Worm (Caenorhabditis elegans) whole organism, late embryonic: ENCODE measurements around the gene Y39A1A.20.
A peak's percentile ranks its signal among the peaks of the same experiment; 100 is the strongest.

ENCODE experiments used
- F13H6.1 ChIP-seq: sonication (generic microtip); optimal IDR thresholded peaks from 2 replicates; lab custom pipeline; 2016; ENCODE audit warnings: missing genetic modification characterization, missing compliant biosample characterization
- T23F11.4 ChIP-seq: fragments of 200-800 bp; sonication (Bioruptor generic); optimal IDR thresholded peaks from 2 replicates; lab custom pipeline; 2018; ENCODE audit warnings: mild to moderate bottlenecking, missing genetic modification characterization, missing compliant biosample characterization
- Y22D7AL.16 ChIP-seq: sonication (generic microtip); optimal IDR thresholded peaks from 2 replicates; lab custom pipeline; 2016; ENCODE audit warnings: missing genetic modification characterization, missing compliant biosample characterization
- ceh-14 ChIP-seq: sonication (generic microtip); optimal IDR thresholded peaks from 2 replicates; lab custom pipeline; 2016; ENCODE audit warnings: missing genotype, missing genetic modification characterization, missing compliant biosample characterization
- ceh-19 ChIP-seq: fragments of 200-800 bp; sonication (Bioruptor generic); optimal IDR thresholded peaks from 2 replicates; lab custom pipeline; 2018; ENCODE audit warnings: mild to moderate bottlenecking, missing genetic modification characterization, missing compliant biosample characterization
- ceh-30 ChIP-seq: fragments of 150-350 bp; optimal IDR thresholded peaks from 2 replicates; lab custom pipeline; 2014; ENCODE audit warnings: missing biosample characterization, missing genetic modification characterization
- ceh-31 ChIP-seq: sonication (generic microtip); optimal IDR thresholded peaks from 2 replicates; lab custom pipeline; 2016; ENCODE audit warnings: missing genetic modification characterization, missing compliant biosample characterization
- ceh-34 ChIP-seq: sonication (generic microtip); optimal IDR thresholded peaks from 2 replicates; lab custom pipeline; 2016; ENCODE audit warnings: mild to moderate bottlenecking, missing genetic modification characterization, missing compliant biosample characterization
- ceh-48 ChIP-seq: sonication (generic microtip); optimal IDR thresholded peaks from 2 replicates; lab custom pipeline; 2016; ENCODE audit warnings: missing genetic modification characterization, inconsistent platforms, missing compliant biosample characterization
- che-1 ChIP-seq: sonication (generic microtip); optimal IDR thresholded peaks from 2 replicates; lab custom pipeline; 2016; ENCODE audit warnings: mild to moderate bottlenecking, missing genetic modification characterization, missing compliant biosample characterization
- dve-1 ChIP-seq: sonication (generic microtip); optimal IDR thresholded peaks from 2 replicates; lab custom pipeline; 2017; ENCODE audit warnings: antibody characterized with exemption, mild to moderate bottlenecking, missing genetic modification characterization, missing compliant biosample characterization
- elt-4 ChIP-seq: sonication (generic microtip); optimal IDR thresholded peaks from 2 replicates; lab custom pipeline; 2016; ENCODE audit warnings: missing genetic modification characterization, missing compliant biosample characterization
- ets-4 ChIP-seq: sonication (generic microtip); optimal IDR thresholded peaks from 2 replicates; lab custom pipeline; 2016; ENCODE audit warnings: missing genetic modification characterization, missing compliant biosample characterization
- fkh-10 ChIP-seq: fragments of 150-350 bp; optimal IDR thresholded peaks from 2 replicates; lab custom pipeline; 2014; ENCODE audit warnings: missing biosample characterization, missing genetic modification reagents, missing genetic modification characterization
- gmeb-2 ChIP-seq: sonication (generic microtip); optimal IDR thresholded peaks from 2 replicates; lab custom pipeline; 2016; ENCODE audit warnings: missing genetic modification characterization, inconsistent platforms, missing compliant biosample characterization
- hlh-13 ChIP-seq: fragments of 200-800 bp; sonication (Bioruptor generic); optimal IDR thresholded peaks from 2 replicates; lab custom pipeline; 2018; ENCODE audit warnings: mild to moderate bottlenecking, missing genetic modification characterization, missing compliant biosample characterization
- hlh-6 ChIP-seq: sonication (generic microtip); optimal IDR thresholded peaks from 2 replicates; lab custom pipeline; 2016; ENCODE audit warnings: missing genotype, missing genetic modification characterization, missing compliant biosample characterization
- lin-11 ChIP-seq: fragments of 200-800 bp; sonication (Bioruptor generic); optimal IDR thresholded peaks from 2 replicates; lab custom pipeline; 2018; ENCODE audit warnings: mild to moderate bottlenecking, missing genetic modification characterization, missing compliant biosample characterization
- madf-2 ChIP-seq: sonication (generic microtip); optimal IDR thresholded peaks from 2 replicates; lab custom pipeline; 2017; ENCODE audit warnings: missing genetic modification characterization, missing compliant biosample characterization
- mec-3 ChIP-seq: sonication (generic microtip); optimal IDR thresholded peaks from 2 replicates; lab custom pipeline; 2016; ENCODE audit warnings: borderline replicate concordance, missing genetic modification characterization, missing compliant biosample characterization
- nfya-1 ChIP-seq: sonication (generic microtip); optimal IDR thresholded peaks from 2 replicates; lab custom pipeline; 2017; ENCODE audit warnings: missing genetic modification characterization, mild to moderate bottlenecking, missing compliant biosample characterization, antibody characterized with exemption, moderate library complexity
- nhr-232 ChIP-seq: sonication (generic microtip); optimal IDR thresholded peaks from 2 replicates; lab custom pipeline; 2016; ENCODE audit warnings: missing genetic modification characterization, missing compliant biosample characterization
- odd-2 ChIP-seq: sonication (generic microtip); optimal IDR thresholded peaks from 2 replicates; lab custom pipeline; 2017; ENCODE audit warnings: antibody characterized with exemption, mild to moderate bottlenecking, missing genetic modification characterization, missing compliant biosample characterization
- pag-3 ChIP-seq: sonication (generic microtip); optimal IDR thresholded peaks from 2 replicates; lab custom pipeline; 2016; ENCODE audit warnings: missing compliant biosample characterization, missing genetic modification characterization, borderline replicate concordance
- pax-1 ChIP-seq: fragments of 150-350 bp; optimal IDR thresholded peaks from 2 replicates; lab custom pipeline; 2014; ENCODE audit warnings: missing biosample characterization, missing genetic modification characterization
- pha-4 ChIP-seq: fragments of 150-350 bp; optimal IDR thresholded peaks from 2 replicates; lab custom pipeline; 2018; ENCODE audit warnings: missing biosample characterization, missing genetic modification reagents, missing genetic modification characterization
- ref-2 ChIP-seq: sonication (generic microtip); optimal IDR thresholded peaks from 2 replicates; lab custom pipeline; 2016; ENCODE audit warnings: missing genetic modification characterization, missing compliant biosample characterization
- rnt-1 ChIP-seq: sonication (generic microtip); optimal IDR thresholded peaks from 2 replicates; lab custom pipeline; 2016; ENCODE audit warnings: missing genetic modification characterization, missing compliant biosample characterization
- sdc-2 ChIP-seq: sonication (generic microtip); optimal IDR thresholded peaks from 2 replicates; lab custom pipeline; 2016; ENCODE audit warnings: missing genotype, missing genetic modification characterization, missing compliant biosample characterization
- sox-2 ChIP-seq: fragments of 200-800 bp; sonication (Bioruptor generic); IDR thresholded peaks from 2 replicates; pipeline ENCODE4 v1.3.6; 2022; ENCODE audit warnings: missing genetic modification reagents, missing genetic modification characterization, missing compliant biosample characterization
- tbx-2 ChIP-seq: sonication (generic microtip); optimal IDR thresholded peaks from 2 replicates; lab custom pipeline; 2016; ENCODE audit warnings: missing genetic modification characterization, missing compliant biosample characterization
- tbx-7 ChIP-seq: sonication (generic microtip); optimal IDR thresholded peaks from 2 replicates; lab custom pipeline; 2016; ENCODE audit warnings: missing genotype, missing genetic modification characterization, missing compliant biosample characterization
- ttx-3 ChIP-seq: sonication (generic microtip); optimal IDR thresholded peaks from 2 replicates; lab custom pipeline; 2016; ENCODE audit warnings: missing genetic modification reagents, missing genetic modification characterization, missing compliant biosample characterization
- unc-3 ChIP-seq, 2 experiments: fragments of 200-800 bp in 1 of 2; sonication (Bioruptor generic) in 1 of 2; sonication (generic microtip) in 1 of 2; conservative IDR thresholded peaks in 1 of 2; optimal IDR thresholded peaks in 1 of 2; 2 replicates each; pipeline versions ENCODE4 v1.3.6 to Lab custom; 2016 to 2022; ENCODE audit warnings: missing compliant biosample characterization in 2 of 2, missing genetic modification characterization in 2 of 2, missing genetic modification reagents in 1 of 2
- unc-42 ChIP-seq: sonication (generic microtip); optimal IDR thresholded peaks from 2 replicates; lab custom pipeline; 2016; ENCODE audit warnings: missing genotype, missing genetic modification characterization, missing compliant biosample characterization
- unc-55 ChIP-seq: sonication (generic microtip); optimal IDR thresholded peaks from 2 replicates; lab custom pipeline; 2017; ENCODE audit warnings: missing biosample characterization, missing genetic modification reagents, missing genetic modification characterization
- unc-86 ChIP-seq: sonication (generic microtip); optimal IDR thresholded peaks from 2 replicates; lab custom pipeline; 2016; ENCODE audit warnings: missing genetic modification characterization, missing compliant biosample characterization

Gene Y39A1A.20

ce11 chrIII:10661292-10661691, 39.1 kb downstream of the Y39A1A.20 start:
- no peak for TF ChIP-seq ceh-14 (tag; lab: Kevin White, UChicago)
- no peak for TF ChIP-seq ceh-19
- TF ChIP-seq unc-86 (tag; lab: Kevin White, UChicago): no peak
- TF ChIP-seq nfya-1 (tag; lab: Kevin White, UChicago): no peak
- TF ChIP-seq tbx-2: no peak
- no peak for TF ChIP-seq odd-2 (tag; lab: Kevin White, UChicago)

- peak; percentile 98 for TF ChIP-seq nfya-1 (tag; lab: Kevin White, UChicago)
- TF ChIP-seq ref-2: peak; percentile 5
- TF ChIP-seq rnt-1: no peak
- no peak for TF ChIP-seq gmeb-2 (tag; lab: Kevin White, UChicago)
- TF ChIP-seq ttx-3 (tag; lab: Kevin White, UChicago): no peak
- no peak for TF ChIP-seq unc-3 (GFP tag; conservative IDR thresholded peaks at IDR 0.05; lab: Robert Waterston, UW)
- no peak for TF ChIP-seq unc-3 (tag; optimal IDR thresholded peaks at IDR 0.05; lab: Kevin White, UChicago)
- no peak for TF ChIP-seq F13H6.1
These were observed 42.0 kb downstream of the Y39A1A.20 start for ce11 chrIII:10658394-10658793.

- TF ChIP-seq ceh-30 (tag; lab: Kevin White, UChicago) (no peak), unc-42 (tag; lab: Kevin White, UChicago) (peak; percentile 45)
These were observed 42.7 kb downstream of the Y39A1A.20 start for ce11 chrIII:10657661-10658060.

ce11 chrIII:10656069-10656468, 44.3 kb downstream of the Y39A1A.20 start:
- no peak for TF ChIP-seq ttx-3 (tag; lab: Kevin White, UChicago)
- no peak for TF ChIP-seq nhr-232 (tag; lab: Kevin White, UChicago)
- no peak for TF ChIP-seq lin-11
- TF ChIP-seq nfya-1 (tag; lab: Kevin White, UChicago): no peak
- TF ChIP-seq ceh-19: no peak
- TF ChIP-seq pax-1 (tag; lab: Kevin White, UChicago): no peak

ce11 chrIII:10654718-10655117, 45.6 kb downstream of the Y39A1A.20 start, which contains the start of gene cnt-2:
cnt-2 (plus strand) TSS chrIII:10655018.
- TF ChIP-seq unc-42 (tag; lab: Kevin White, UChicago): no peak
- no peak for TF ChIP-seq lin-11

ce11 chrIII:10653479-10653878, 46.9 kb downstream of the Y39A1A.20 start:
- TF ChIP-seq fkh-10 (GFP tag; lab: Kevin White, UChicago) (no peak), Y22D7AL.16 (no peak), madf-2 (no peak), rnt-1 (no peak), T23F11.4 (no peak), che-1 (tag; lab: Kevin White, UChicago) (no peak), hlh-6 (tag; lab: Kevin White, UChicago) (no peak), pag-3 (tag; lab: Kevin White, UChicago) (no peak), ref-2 (no peak), nhr-232 (tag; lab: Kevin White, UChicago) (no peak), ceh-31 (tag; lab: Kevin White, UChicago) (no peak)

- TF ChIP-seq ref-2: no peak
- no peak for TF ChIP-seq elt-4 (tag; lab: Kevin White, UChicago)
- TF ChIP-seq sdc-2: no peak
These were observed 47.5 kb downstream of the Y39A1A.20 start for ce11 chrIII:10652833-10653232.

- TF ChIP-seq sox-2 (GFP tag; lab: Robert Waterston, UW) (peak; percentile 49), tbx-7 (no peak), dve-1 (tag; lab: Kevin White, UChicago) (peak; percentile 12), unc-55 (peak; percentile 90), nhr-232 (tag; lab: Kevin White, UChicago) (no peak), ceh-34 (tag; lab: Kevin White, UChicago) (peak; percentile 57), ceh-14 (tag; lab: Kevin White, UChicago) (no peak), ttx-3 (tag; lab: Kevin White, UChicago) (no peak), unc-42 (tag; lab: Kevin White, UChicago) (peak; percentile 14), ceh-48 (peak; percentile 77), ets-4 (tag; lab: Kevin White, UChicago) (peak; percentile 47), pha-4 (tag; lab: Kevin White, UChicago) (no peak), ceh-19 (peak; percentile 16), unc-86 (tag; lab: Kevin White, UChicago) (no peak), lin-11 (no peak), nfya-1 (tag; lab: Kevin White, UChicago) (peak; percentile 84), mec-3 (no peak), hlh-13 (no peak), pag-3 (tag; lab: Kevin White, UChicago) (no peak), ceh-31 (tag; lab: Kevin White, UChicago) (peak; percentile 67)
These were observed 48.7 kb downstream of the Y39A1A.20 start for ce11 chrIII:10651634-10652033.
